Worm (Caenorhabditis elegans) whole organism, L1 larva: ENCODE results near the gene oig-5.

Experiments
- F16B12.6 ChIP-seq: fragments of 150-350 bp; optimal IDR thresholded peaks from 2 replicates; lab custom pipeline; 2014; ENCODE audit warnings: missing biosample characterization, missing genetic modification characterization
- aha-1 ChIP-seq: fragments of 150-350 bp; optimal IDR thresholded peaks from 2 replicates; lab custom pipeline; 2014; ENCODE audit warnings: missing biosample characterization, missing genetic modification characterization
- fkh-4 ChIP-seq: sonication (generic microtip); optimal IDR thresholded peaks from 2 replicates; lab custom pipeline; 2016; ENCODE audit warnings: missing compliant biosample characterization, missing genetic modification characterization, borderline replicate concordance
- lin-39 ChIP-seq: fragments of 150-350 bp; optimal IDR thresholded peaks from 2 replicates; lab custom pipeline; 2014; ENCODE audit warnings: missing biosample characterization, missing genetic modification reagents, missing genetic modification characterization
- snpc-4 ChIP-seq: fragments of 150-350 bp; optimal IDR thresholded peaks from 2 replicates; lab custom pipeline; 2014; ENCODE audit warnings: missing biosample characterization, missing genetic modification characterization
- snu-23 ChIP-seq: sonication (generic microtip); optimal IDR thresholded peaks from 2 replicates; lab custom pipeline; 2016; ENCODE audit warnings: missing genetic modification characterization, missing compliant biosample characterization
- xbp-1 ChIP-seq: sonication (generic microtip); optimal IDR thresholded peaks from 2 replicates; lab custom pipeline; 2016; ENCODE audit warnings: missing genetic modification characterization, missing compliant biosample characterization
- ztf-11 ChIP-seq, 2 experiments: sonication (generic microtip); optimal IDR thresholded peaks; 2 replicates each; lab custom pipeline; 2016 to 2017; ENCODE audit warnings: missing genetic modification characterization in 2 of 2, missing biosample characterization in 1 of 2, missing compliant biosample characterization in 1 of 2

- TF ChIP-seq F16B12.6 (tag; lab: Kevin White, UChicago) (no peak), snpc-4 (tag; lab: Kevin White, UChicago) (no peak), xbp-1 (tag; lab: Kevin White, UChicago) (no peak), aha-1 (no peak), fkh-4 (tag; lab: Kevin White, UChicago) (no peak), snu-23 (no peak), ztf-11 (tag; optimal IDR thresholded peaks at IDR 0.05; lab: Kevin White, UChicago) (no peak), lin-39 (tag; lab: Kevin White, UChicago) (no peak)
These were observed 33.5 kb upstream of the oig-5 start, which contains the start of gene Y57G11C.36 for ce11 chrIV:14773280-14774071.
